Fruit fly (Drosophila melanogaster): Measurements from ENCODE around the gene Fbp1.
A peak's percentile ranks its signal among the peaks of the same experiment; 100 is the strongest.

Gene Fbp1

DNA sequence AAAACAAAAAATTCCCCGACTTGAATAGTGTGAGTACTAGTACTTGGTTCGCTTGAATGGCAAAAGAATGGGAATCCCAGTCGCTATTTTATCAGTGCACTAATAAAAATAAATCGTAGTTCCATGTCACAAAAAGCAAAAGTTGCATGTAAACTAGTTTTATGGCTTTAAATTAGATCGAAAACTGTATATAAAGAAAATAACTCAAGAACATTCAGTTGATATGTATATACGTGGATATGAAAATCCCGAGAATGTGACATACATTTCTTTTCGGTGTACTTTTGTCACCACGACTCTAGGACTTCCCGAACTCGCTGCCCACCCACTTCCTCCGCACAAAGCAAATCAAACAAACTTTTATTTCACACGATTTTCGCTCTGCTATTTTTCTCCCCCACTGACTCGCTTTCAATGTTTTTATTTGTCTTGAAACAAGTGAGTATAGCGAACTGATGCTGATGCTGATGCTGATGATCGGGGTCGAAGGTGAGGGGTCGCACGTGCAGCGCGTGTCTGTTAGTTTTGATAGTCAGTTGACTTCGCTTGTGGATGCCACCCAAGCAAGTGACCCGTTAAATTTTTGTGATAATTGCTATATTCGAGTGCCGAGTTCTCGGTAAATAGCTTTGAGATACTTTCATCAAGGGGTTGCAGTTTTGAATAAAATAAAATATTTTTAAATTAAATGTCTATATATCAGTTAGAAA lies 3.7 kb upstream of the Fbp1 start:
- TF ChIP-seq CG8478 (optimal IDR thresholded peaks at IDR 0.05) (no peak), CTCF (optimal IDR thresholded peaks at IDR 0.05) (no peak)

DNA sequence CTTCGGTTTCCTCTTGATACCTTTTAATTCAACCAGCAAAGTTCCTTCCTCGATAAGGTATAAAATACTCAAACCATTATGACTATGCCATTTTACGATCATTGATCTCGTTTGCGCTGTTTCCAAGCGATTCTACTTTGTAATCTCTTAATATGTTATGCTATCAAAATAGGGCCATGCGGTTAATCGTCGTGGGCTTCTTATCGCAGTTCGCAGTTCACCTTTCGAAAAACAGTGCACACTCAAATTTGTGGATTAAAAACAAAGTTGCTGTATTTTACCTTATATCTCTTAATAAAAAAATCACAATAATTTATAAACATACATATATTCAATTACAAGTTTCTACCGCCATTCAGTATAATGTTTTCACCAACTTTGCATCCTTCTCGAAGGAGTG lies 2.2 kb upstream of the Fbp1 start:
- TF ChIP-seq CTCF (optimal IDR thresholded peaks at IDR 0.05), result no peak
- no peak for TF ChIP-seq CG8478 (optimal IDR thresholded peaks at IDR 0.05)

DNA sequence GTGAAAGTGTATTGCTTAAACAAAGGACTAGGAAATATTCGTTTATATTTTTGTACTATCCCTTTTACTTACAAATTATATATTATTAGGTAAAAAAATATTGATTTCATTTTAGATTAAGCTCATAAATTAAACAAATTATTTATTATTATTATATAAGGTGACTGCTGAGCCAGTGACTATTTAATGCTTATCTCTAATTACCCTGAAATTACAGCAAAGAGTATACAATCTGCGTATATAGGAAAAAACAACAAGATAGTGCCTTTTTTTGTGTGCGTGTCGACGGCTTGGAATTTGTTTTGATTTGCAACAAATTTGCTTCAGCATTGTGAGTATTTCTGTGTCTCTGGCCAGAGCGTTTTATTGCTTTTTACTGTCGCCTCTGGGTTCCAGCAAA lies 8.3 kb downstream of the Fbp1 start:
- TF ChIP-seq CG8478 (optimal IDR thresholded peaks at IDR 0.05), result no peak
- no peak for TF ChIP-seq CTCF (optimal IDR thresholded peaks at IDR 0.05)

DNA sequence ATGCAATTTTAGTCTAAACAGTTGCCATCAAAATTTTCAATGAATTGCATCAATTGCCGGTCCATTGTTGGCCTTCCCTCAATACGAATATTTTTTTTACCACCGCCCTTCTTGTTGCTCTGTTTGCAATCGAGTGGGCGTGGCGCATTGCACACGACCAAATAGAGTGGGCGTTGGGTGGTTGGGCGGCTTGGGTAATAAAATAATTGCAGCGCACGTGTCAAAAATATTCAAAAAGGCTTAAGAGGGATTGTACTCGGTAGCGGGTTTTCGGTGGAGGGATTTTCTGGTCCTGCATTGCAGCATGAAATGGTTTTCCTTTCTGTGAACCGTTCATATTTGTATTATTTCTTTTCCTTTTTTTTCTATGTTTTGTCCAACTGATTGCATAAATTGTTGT lies 8.8 kb downstream of the Fbp1 start:
- no peak for TF ChIP-seq CG8478 (optimal IDR thresholded peaks at IDR 0.05)
- no peak for TF ChIP-seq CTCF (optimal IDR thresholded peaks at IDR 0.05)

- TF ChIP-seq CG8478 (optimal IDR thresholded peaks at IDR 0.05) (no peak), CTCF (optimal IDR thresholded peaks at IDR 0.05) (no peak)
These were observed 11.6 kb downstream of the Fbp1 start for dm6 chr3L:14086225-14086624.

dm6 chr3L:14083283-14083682 lies 14.6 kb downstream of the Fbp1 start, which contains the start of gene CG8100:
CG8100 (plus strand) TSS chr3L:14083615.
- TF ChIP-seq CG8478 (optimal IDR thresholded peaks at IDR 0.05) (no peak), CTCF (optimal IDR thresholded peaks at IDR 0.05) (no peak)

DNA sequence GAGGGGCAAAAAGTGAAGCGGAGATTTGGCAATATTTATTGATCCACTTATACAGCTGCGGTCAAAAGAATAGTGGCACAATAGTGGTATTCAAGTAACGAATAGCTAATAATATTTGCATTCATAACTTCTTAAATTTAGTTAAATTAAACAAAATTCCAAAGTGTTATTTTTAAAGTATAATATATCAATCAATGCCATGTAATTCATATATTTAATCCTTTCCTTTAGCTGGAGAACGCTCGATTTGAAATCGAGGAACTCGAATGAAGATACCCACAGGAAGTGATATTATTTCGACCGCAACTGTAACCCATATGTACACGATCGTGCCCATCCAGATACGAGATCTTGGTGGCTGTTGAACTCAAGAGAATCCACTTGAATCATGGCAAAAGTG lies 18.6 kb downstream of the Fbp1 start:
- TF ChIP-seq CTCF (optimal IDR thresholded peaks at IDR 0.05) (no peak), CG8478 (optimal IDR thresholded peaks at IDR 0.05) (no peak)

DNA sequence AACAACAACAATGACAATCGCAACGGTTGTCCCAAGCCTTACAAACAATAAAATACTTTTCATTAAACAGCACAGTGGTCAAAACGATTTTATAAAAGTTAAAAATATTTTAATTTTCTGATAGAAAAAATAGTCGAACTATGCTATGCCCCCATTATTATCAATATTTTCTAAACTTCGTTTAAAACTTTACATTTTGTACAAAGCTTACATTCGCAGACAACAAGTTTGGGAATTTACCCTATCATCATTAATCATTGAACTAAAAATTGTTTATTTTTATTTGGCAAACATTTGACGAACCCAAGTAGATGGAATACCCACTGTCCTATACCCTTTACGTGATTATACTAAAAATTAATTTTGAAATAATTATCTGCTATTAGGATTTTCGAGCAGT lies 19.6 kb downstream of the Fbp1 start:
- TF ChIP-seq CG8478 (optimal IDR thresholded peaks at IDR 0.05) (no peak), CTCF (optimal IDR thresholded peaks at IDR 0.05) (no peak)

DNA sequence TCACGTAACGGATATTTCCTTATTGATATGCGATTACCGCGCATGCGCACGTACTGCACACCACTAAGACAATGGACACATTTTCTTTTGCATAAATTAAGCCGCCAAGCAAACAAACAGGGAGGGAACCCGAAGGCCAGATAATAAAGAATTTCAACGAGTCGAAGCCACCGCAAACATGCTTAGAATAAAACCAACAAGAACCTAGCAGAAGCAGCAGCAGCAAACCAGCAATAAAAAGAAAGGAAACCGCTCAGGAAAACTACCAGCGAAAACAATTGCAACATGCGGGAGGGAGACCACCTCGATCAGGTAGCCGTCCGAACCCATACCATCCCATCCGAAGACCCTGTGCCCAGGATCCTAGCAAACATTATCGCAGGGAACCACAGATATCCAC lies 21.3 kb downstream of the Fbp1 start:
- no peak for TF ChIP-seq CG8478 (optimal IDR thresholded peaks at IDR 0.05)
- no peak for TF ChIP-seq CTCF (optimal IDR thresholded peaks at IDR 0.05)

- TF ChIP-seq CG8478 (optimal IDR thresholded peaks at IDR 0.05), result no peak
- no peak for TF ChIP-seq CTCF (optimal IDR thresholded peaks at IDR 0.05)
These were observed 22.4 kb downstream of the Fbp1 start, which contains the start of gene btl for dm6 chr3L:14075472-14075871. btl (plus strand) TSS chr3L:14075772.

dm6 chr3L:14071621-14072020 lies 26.2 kb downstream of the Fbp1 start, which contains the start of gene Pex1:
Pex1 (plus strand) TSS chr3L:14071892.
- TF ChIP-seq CG8478 (optimal IDR thresholded peaks at IDR 0.05) (no peak), CTCF (optimal IDR thresholded peaks at IDR 0.05) (peak in 1 of 2 experiments; percentile 17)

- TF ChIP-seq CG8478 (optimal IDR thresholded peaks at IDR 0.05) (no peak), CTCF (optimal IDR thresholded peaks at IDR 0.05) (no peak)
These were observed 33.8 kb downstream of the Fbp1 start for dm6 chr3L:14064065-14064414.

DNA sequence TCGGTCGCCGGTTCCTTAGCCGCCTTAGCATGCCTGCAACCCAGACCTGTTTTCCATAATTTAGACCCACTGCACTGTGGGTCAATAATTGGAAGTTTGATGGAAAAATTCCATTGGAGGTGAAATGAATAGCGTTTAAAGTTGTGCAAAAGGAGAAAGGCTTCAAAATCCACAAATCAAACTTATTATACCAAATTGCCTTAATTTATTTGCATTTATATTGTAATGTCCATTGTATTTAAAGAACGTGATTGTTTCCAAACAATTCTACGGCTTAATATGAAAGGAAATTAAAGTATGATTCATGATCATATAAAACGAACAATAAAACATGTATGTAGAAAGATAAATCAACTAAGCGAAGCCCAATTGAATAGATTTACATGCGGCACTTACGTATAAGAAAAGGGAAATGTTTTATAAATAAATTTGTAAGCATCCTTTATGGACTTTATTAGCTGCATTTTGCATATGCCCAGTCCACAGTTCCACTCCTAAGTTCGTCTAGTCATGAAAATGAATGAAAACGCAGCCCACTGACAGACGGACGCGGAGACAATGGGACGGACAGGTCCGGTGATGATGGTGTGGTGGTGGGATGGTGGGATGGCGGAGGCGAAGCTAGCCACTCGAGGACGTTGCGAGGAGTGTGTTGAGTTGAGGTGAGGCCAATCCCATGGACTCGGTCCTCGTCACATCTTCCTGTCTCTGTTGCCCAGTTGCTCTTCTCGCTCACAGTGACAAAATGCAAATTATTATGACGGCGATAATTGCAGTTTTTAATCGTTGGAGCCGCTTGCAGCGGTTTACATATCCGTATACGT lies 34.4 kb downstream of the Fbp1 start:
- TF ChIP-seq CG8478 (optimal IDR thresholded peaks at IDR 0.05), result no peak
- TF ChIP-seq CTCF (optimal IDR thresholded peaks at IDR 0.05), result no peak

dm6 chr3L:14062702-14063101 lies 35.2 kb downstream of the Fbp1 start:
- TF ChIP-seq CTCF (optimal IDR thresholded peaks at IDR 0.05) (no peak), CG8478 (optimal IDR thresholded peaks at IDR 0.05) (no peak)

DNA sequence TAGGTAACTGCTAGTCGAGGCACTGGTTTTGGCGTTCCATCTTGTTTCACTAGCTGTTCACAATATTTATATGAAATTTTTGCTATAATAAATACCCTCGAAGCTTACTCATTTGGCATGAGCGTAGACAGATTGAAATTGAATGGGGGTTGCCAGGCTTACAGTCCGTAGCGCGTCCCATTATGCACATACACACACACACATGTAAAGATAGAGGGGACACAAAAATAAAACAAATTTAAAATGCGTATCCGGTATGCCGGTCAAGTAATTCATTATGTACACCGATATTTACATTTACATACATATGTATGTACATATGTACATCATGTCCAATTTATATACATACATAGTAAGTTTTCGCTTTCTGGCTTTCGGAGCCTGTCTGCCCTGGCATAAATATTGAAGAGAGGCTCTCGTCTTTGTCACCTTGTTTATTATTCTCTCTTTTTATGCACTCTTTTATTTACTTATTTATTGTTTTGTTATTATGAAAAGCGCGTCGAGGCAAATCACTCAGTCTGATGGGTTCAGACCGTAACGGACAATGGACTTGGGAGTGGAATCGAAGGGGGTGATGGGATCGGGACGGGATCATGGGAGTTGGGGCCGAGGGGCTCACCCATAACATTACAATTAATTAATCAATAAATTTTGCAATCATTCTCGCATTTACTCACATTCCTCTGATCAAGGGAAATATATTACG lies 38.4 kb downstream of the Fbp1 start:
- TF ChIP-seq CG8478 (optimal IDR thresholded peaks at IDR 0.05) (no peak), CTCF (optimal IDR thresholded peaks at IDR 0.05) (no peak)

All from S2 (cell line).